Worm (Caenorhabditis elegans) whole organism, young adult: Measurements from ENCODE around the gene got-2.2.

ENCODE experiments used
- B0035.1 ChIP-seq: sonication (generic microtip); optimal IDR thresholded peaks from 2 replicates; lab custom pipeline; 2016; ENCODE audit warnings: missing genetic modification characterization, mild to moderate bottlenecking, missing compliant biosample characterization, missing genotype, missing genetic modification reagents
- F49E8.2 ChIP-seq: sonication (generic microtip); optimal IDR thresholded peaks from 3 replicates; lab custom pipeline; 2017; ENCODE audit warnings: missing genetic modification characterization, mild to moderate bottlenecking, missing compliant biosample characterization, antibody characterized with exemption, moderate library complexity; ENCODE audit not compliant: insufficient read depth
- F52B5.7 ChIP-seq: sonication (generic microtip); optimal IDR thresholded peaks from 2 replicates; lab custom pipeline; 2016; ENCODE audit warnings: mild to moderate bottlenecking, missing genetic modification characterization, missing compliant biosample characterization
- F57C9.4 ChIP-seq: sonication (generic microtip); optimal IDR thresholded peaks from 2 replicates; lab custom pipeline; 2017; ENCODE audit warnings: mild to moderate bottlenecking, missing genetic modification characterization, missing compliant biosample characterization
- Y53G8AR.9 ChIP-seq: fragments of 200-800 bp; sonication (Bioruptor generic); conservative IDR thresholded peaks from 2 replicates; pipeline ENCODE4 v1.3.6; 2022; ENCODE audit warnings: missing genetic modification reagents, missing genetic modification characterization, missing compliant biosample characterization
- ZK185.1 ChIP-seq: sonication (generic microtip); optimal IDR thresholded peaks from 2 replicates; lab custom pipeline; 2016; ENCODE audit warnings: mild to moderate bottlenecking, missing genetic modification characterization, missing compliant biosample characterization; ENCODE audit not compliant: poor library complexity, severe bottlenecking
- atf-7 ChIP-seq: sonication (generic microtip); optimal IDR thresholded peaks from 2 replicates; lab custom pipeline; 2017; ENCODE audit warnings: mild to moderate bottlenecking, missing genetic modification characterization, missing compliant biosample characterization
- attf-3 ChIP-seq: fragments of 200-800 bp; sonication (Bioruptor generic); conservative IDR thresholded peaks from 2 replicates; pipeline ENCODE4 v1.3.6; 2022; ENCODE audit warnings: missing genetic modification reagents, missing genetic modification characterization, missing compliant biosample characterization
- ccch-3 ChIP-seq: fragments of 200-800 bp; sonication (Bioruptor generic); optimal IDR thresholded peaks from 2 replicates; lab custom pipeline; 2018; ENCODE audit warnings: mild to moderate bottlenecking, missing genetic modification characterization, missing compliant biosample characterization
- cebp-1 ChIP-seq, 2 experiments: fragments of 200-800 bp in 1 of 2; sonication (Bioruptor generic) in 1 of 2; sonication (generic microtip) in 1 of 2; IDR thresholded peaks in 1 of 2; optimal IDR thresholded peaks in 1 of 2; 2 replicates each; pipeline versions ENCODE4 v1.3.6 to Lab custom; 2017 to 2022; ENCODE audit warnings: missing compliant biosample characterization in 2 of 2, missing genetic modification characterization in 2 of 2, mild to moderate bottlenecking in 1 of 2, missing genetic modification reagents in 1 of 2, moderate library complexity in 1 of 2
- ceh-40 ChIP-seq: fragments of 200-800 bp; sonication (Bioruptor generic); IDR thresholded peaks from 2 replicates; pipeline ENCODE4 v1.3.6; 2022; ENCODE audit warnings: missing genetic modification characterization, missing compliant biosample characterization
- chd-7 ChIP-seq: sonication (generic microtip); optimal IDR thresholded peaks from 2 replicates; lab custom pipeline; 2016; ENCODE audit warnings: mild to moderate bottlenecking, missing genetic modification characterization, moderate library complexity, missing compliant biosample characterization
- die-1 ChIP-seq: sonication (generic microtip); optimal IDR thresholded peaks from 2 replicates; lab custom pipeline; 2016; ENCODE audit warnings: missing genotype, mild to moderate bottlenecking, missing genetic modification characterization, missing compliant biosample characterization
- egl-18 ChIP-seq: fragments of 200-800 bp; sonication (Bioruptor generic); IDR thresholded peaks from 2 replicates; pipeline ENCODE4 v1.3.6; 2022; ENCODE audit warnings: missing genetic modification reagents, missing genetic modification characterization, missing compliant biosample characterization
- ets-4 ChIP-seq: fragments of 200-800 bp; sonication (Bioruptor generic); optimal IDR thresholded peaks from 2 replicates; lab custom pipeline; 2018; ENCODE audit warnings: mild to moderate bottlenecking, missing genetic modification characterization, missing compliant biosample characterization
- gei-17 ChIP-seq: fragments of 200-800 bp; sonication (Bioruptor generic); optimal IDR thresholded peaks from 2 replicates; lab custom pipeline; 2018; ENCODE audit warnings: mild to moderate bottlenecking, missing genetic modification characterization, missing compliant biosample characterization
- hlh-26 ChIP-seq: fragments of 200-800 bp; sonication (Bioruptor generic); conservative IDR thresholded peaks from 2 replicates; pipeline ENCODE4 v1.3.6; 2022; ENCODE audit warnings: missing genetic modification reagents, missing genetic modification characterization, missing compliant biosample characterization
- hmg-1.2 ChIP-seq: fragments of 200-800 bp; sonication (Bioruptor generic); IDR thresholded peaks from 2 replicates; pipeline ENCODE4 v1.3.6; 2022; ENCODE audit warnings: missing genetic modification reagents, missing genetic modification characterization, missing compliant biosample characterization
- lag-1 ChIP-seq: fragments of 200-800 bp; sonication (Bioruptor generic); IDR thresholded peaks from 2 replicates; pipeline ENCODE4 v1.3.6; 2022; ENCODE audit warnings: missing genetic modification reagents, missing genetic modification characterization, missing compliant biosample characterization
- let-526 ChIP-seq: fragments of 200-800 bp; sonication (Bioruptor generic); IDR thresholded peaks from 2 replicates; pipeline ENCODE4 v1.3.6; 2022; ENCODE audit warnings: missing genetic modification reagents, missing genetic modification characterization, missing compliant biosample characterization
- let-607 ChIP-seq, 2 experiments: fragments of 200-800 bp in 1 of 2; sonication (Bioruptor generic) in 1 of 2; sonication (generic microtip) in 1 of 2; optimal IDR thresholded peaks; 2 replicates each; lab custom pipeline; 2016 to 2018; ENCODE audit warnings: mild to moderate bottlenecking in 2 of 2, missing compliant biosample characterization in 2 of 2, missing genetic modification characterization in 2 of 2, moderate library complexity in 2 of 2, missing genotype in 1 of 2
- lsy-27 ChIP-seq: sonication (generic microtip); optimal IDR thresholded peaks from 2 replicates; lab custom pipeline; 2017; ENCODE audit warnings: missing genetic modification characterization, mild to moderate bottlenecking, missing compliant biosample characterization, antibody characterized with exemption, missing genotype, borderline replicate concordance; ENCODE audit not compliant: insufficient read depth
- madf-10 ChIP-seq: sonication (generic microtip); optimal IDR thresholded peaks from 2 replicates; lab custom pipeline; 2016; ENCODE audit warnings: mild to moderate bottlenecking, missing genetic modification characterization, missing compliant biosample characterization
- mcd-1 ChIP-seq: fragments of 200-800 bp; sonication (Bioruptor generic); IDR thresholded peaks from 2 replicates; pipeline ENCODE4 v1.3.6; 2022; ENCODE audit warnings: missing genetic modification reagents, missing genetic modification characterization, missing compliant biosample characterization
- mes-4 ChIP-seq: sonication (generic microtip); optimal IDR thresholded peaks from 2 replicates; lab custom pipeline; 2016; ENCODE audit warnings: missing genotype, missing genetic modification characterization, missing compliant biosample characterization
- mxl-1 ChIP-seq: sonication (generic microtip); optimal IDR thresholded peaks from 2 replicates; lab custom pipeline; 2016; ENCODE audit warnings: missing genetic modification characterization, missing compliant biosample characterization
- nfyb-1 ChIP-seq: fragments of 200-800 bp; sonication (Bioruptor generic); IDR thresholded peaks from 2 replicates; pipeline ENCODE4 v1.3.6; 2022; ENCODE audit warnings: missing genetic modification reagents, missing genetic modification characterization, missing compliant biosample characterization
- nhr-179 ChIP-seq: sonication (generic microtip); optimal IDR thresholded peaks from 2 replicates; lab custom pipeline; 2016; ENCODE audit warnings: mild to moderate bottlenecking, missing genetic modification characterization, missing compliant biosample characterization
- nhr-27 ChIP-seq: fragments of 200-800 bp; sonication (Bioruptor generic); optimal IDR thresholded peaks from 2 replicates; lab custom pipeline; 2018; ENCODE audit warnings: mild to moderate bottlenecking, missing genetic modification characterization, moderate library complexity, missing compliant biosample characterization
- nhr-80 ChIP-seq: sonication (generic microtip); optimal IDR thresholded peaks from 2 replicates; lab custom pipeline; 2016; ENCODE audit warnings: missing genetic modification characterization, missing compliant biosample characterization
- repo-1 ChIP-seq: sonication (generic microtip); optimal IDR thresholded peaks from 2 replicates; lab custom pipeline; 2017; ENCODE audit warnings: mild to moderate bottlenecking, missing genetic modification characterization, missing compliant biosample characterization
- snpc-1.1 ChIP-seq: sonication (generic microtip); optimal IDR thresholded peaks from 2 replicates; lab custom pipeline; 2017; ENCODE audit warnings: missing genetic modification characterization, mild to moderate bottlenecking, missing compliant biosample characterization, antibody characterized with exemption, moderate library complexity, missing genotype, missing genetic modification reagents; ENCODE audit not compliant: insufficient read depth
- snpc-4 ChIP-seq, 5 experiments: fragments of 150-350 bp in 1 of 5; sonication (generic microtip) in 4 of 5; optimal IDR thresholded peaks; 2 replicates each; lab custom pipeline; 2014 to 2018; ENCODE audit warnings: missing genetic modification characterization in 5 of 5, missing biosample characterization in 3 of 5, antibody characterized with exemption in 2 of 5, mild to moderate bottlenecking in 2 of 5, missing compliant biosample characterization in 2 of 5, missing genotype in 2 of 5, moderate library complexity in 2 of 5, missing genetic modification reagents in 1 of 5
- sptf-2 ChIP-seq: fragments of 200-800 bp; sonication (Bioruptor generic); optimal IDR thresholded peaks from 2 replicates; lab custom pipeline; 2018; ENCODE audit warnings: mild to moderate bottlenecking, missing genetic modification characterization, missing compliant biosample characterization
- tlf-1 ChIP-seq: fragments of 200-800 bp; sonication (Bioruptor generic); optimal IDR thresholded peaks from 2 replicates; lab custom pipeline; 2018; ENCODE audit warnings: mild to moderate bottlenecking, missing genetic modification characterization, missing compliant biosample characterization
- unc-62 ChIP-seq: fragments of 150-350 bp; optimal IDR thresholded peaks from 2 replicates; lab custom pipeline; 2014; ENCODE audit warnings: missing biosample characterization, missing genetic modification reagents, missing genetic modification characterization
- ztf-18 ChIP-seq: sonication (generic microtip); optimal IDR thresholded peaks from 2 replicates; lab custom pipeline; 2016; ENCODE audit warnings: missing genotype, mild to moderate bottlenecking, missing genetic modification characterization, missing compliant biosample characterization
- ztf-22 ChIP-seq: fragments of 200-800 bp; sonication (Bioruptor generic); optimal IDR thresholded peaks from 2 replicates; lab custom pipeline; 2018; ENCODE audit warnings: mild to moderate bottlenecking, missing genetic modification characterization, moderate library complexity, missing compliant biosample characterization

Gene got-2.2

ce11 chrX:6266739-6267138 lies 26.0 kb downstream of the got-2.2 start, which contains the start of gene W05H9.2:
W05H9.2 (plus strand) TSS chrX:6267039.
- TF ChIP-seq mcd-1 (GFP tag; lab: Robert Waterston, UW), result no peak
- TF ChIP-seq ceh-40 (GFP tag; lab: Robert Waterston, UW), result no peak
- TF ChIP-seq tlf-1 (GFP tag; lab: Kevin White, UChicago), result no peak
- no peak for TF ChIP-seq die-1 (tag; lab: Kevin White, UChicago)
- no peak for TF ChIP-seq F57C9.4 (tag; lab: Kevin White, UChicago)
- TF ChIP-seq F49E8.2 (tag; lab: Kevin White, UChicago), result no peak
- no peak for TF ChIP-seq ccch-3 (GFP tag; lab: Kevin White, UChicago)
- no peak for TF ChIP-seq Y53G8AR.9 (GFP tag; lab: Robert Waterston, UW)
- TF ChIP-seq lsy-27 (tag; lab: Kevin White, UChicago), result no peak
- TF ChIP-seq hlh-26, result no peak
- no peak for TF ChIP-seq hmg-1.2 (GFP tag; lab: Robert Waterston, UW)
- no peak for TF ChIP-seq nhr-179 (tag; lab: Kevin White, UChicago)
- no peak for TF ChIP-seq ztf-22
- TF ChIP-seq nhr-27, result no peak

ce11 chrX:6271718-6272117 lies 30.9 kb downstream of the got-2.2 start, which contains the start of gene lro-1:
lro-1 (plus strand) TSS chrX:6272089.
- peak; percentile 57 for TF ChIP-seq unc-62
- TF ChIP-seq snpc-4 (GFP tag; optimal IDR thresholded peaks at IDR 0.05; lab: Kevin White, UChicago), result no peak
- TF ChIP-seq snpc-4 (tag; optimal IDR thresholded peaks at IDR 0.05; lab: Kevin White, UChicago), result peak in 1 of 4 experiments; percentile 8
- TF ChIP-seq tlf-1 (GFP tag; lab: Kevin White, UChicago), result peak; percentile 33
- no peak for TF ChIP-seq cebp-1 (GFP tag; IDR thresholded peaks at IDR 0.05; lab: Robert Waterston, UW)
- peak; percentile 75 for TF ChIP-seq cebp-1 (tag; optimal IDR thresholded peaks at IDR 0.05; lab: Kevin White, UChicago)
- TF ChIP-seq nhr-80 (tag; lab: Kevin White, UChicago), result peak; percentile 94
- TF ChIP-seq sptf-2 (GFP tag; lab: Kevin White, UChicago), result no peak
- peak; percentile 2 for TF ChIP-seq gei-17 (GFP tag; lab: Kevin White, UChicago)
- TF ChIP-seq let-607 (tag; optimal IDR thresholded peaks at IDR 0.05; lab: Kevin White, UChicago), result peak; percentile 9 to 53
- TF ChIP-seq snpc-1.1 (tag; lab: Kevin White, UChicago), result no peak
- peak; percentile 70 for TF ChIP-seq ets-4 (GFP tag; lab: Kevin White, UChicago)
- TF ChIP-seq egl-18, result no peak
- no peak for TF ChIP-seq F52B5.7 (tag; lab: Kevin White, UChicago)
- peak; percentile 68 for TF ChIP-seq atf-7 (tag; lab: Kevin White, UChicago)
- peak; percentile 37; the same call in 1 of the 2 replicates for TF ChIP-seq let-526 (GFP tag; lab: Robert Waterston, UW)
- TF ChIP-seq ZK185.1, result peak; percentile 21

ce11 chrX:6273772-6274171 lies 33.0 kb downstream of the got-2.2 start:
- no peak for TF ChIP-seq lag-1 (GFP tag; lab: Robert Waterston, UW)
- TF ChIP-seq chd-7 (tag; lab: Kevin White, UChicago), result no peak
- TF ChIP-seq mes-4 (tag; lab: Kevin White, UChicago), result no peak
- peak; percentile 21 for TF ChIP-seq repo-1 (tag; lab: Kevin White, UChicago)
- no peak for TF ChIP-seq attf-3 (GFP tag; lab: Robert Waterston, UW)
- TF ChIP-seq ztf-18 (tag; lab: Kevin White, UChicago), result no peak
- TF ChIP-seq nfyb-1, result 0 out of 2 replicates have a peak, but pooled peaks have one; percentile 12
- TF ChIP-seq B0035.1 (tag; lab: Kevin White, UChicago), result no peak
- TF ChIP-seq F49E8.2 (tag; lab: Kevin White, UChicago), result no peak
- TF ChIP-seq ets-4 (GFP tag; lab: Kevin White, UChicago), result no peak
- no peak for TF ChIP-seq madf-10
- no peak for TF ChIP-seq mxl-1 (tag; lab: Kevin White, UChicago)
